Fruit fly (Drosophila melanogaster) whole organism: ENCODE results near the gene eIF2Bepsilon.

Source experiments
- CG8478 ChIP-seq: fragments of >200 bp; optimal IDR thresholded peaks from 2 replicates; lab custom pipeline; 2018; ENCODE audit warnings: inconsistent platforms
- Dll ChIP-seq: fragments of >200 bp; optimal IDR thresholded peaks from 2 replicates; lab custom pipeline; 2017
- EcR ChIP-seq, 2 experiments: fragments of >200 bp; optimal IDR thresholded peaks; 2 replicates each; lab custom pipeline; 2017; ENCODE audit warnings: missing biosample characterization in 2 of 2, missing genetic modification characterization in 2 of 2, missing genetic modification reagents in 2 of 2
- pan ChIP-seq: fragments of >200 bp; optimal IDR thresholded peaks from 2 replicates; lab custom pipeline; 2017
- psq ChIP-seq: fragments of >200 bp; optimal IDR thresholded peaks from 2 replicates; lab custom pipeline; 2017
- usp ChIP-seq: fragments of >200 bp; optimal IDR thresholded peaks from 2 replicates; lab custom pipeline; 2017; ENCODE audit warnings: missing biosample characterization, missing genetic modification characterization, mixed read lengths

The eIF2Bepsilon gene

DNA sequence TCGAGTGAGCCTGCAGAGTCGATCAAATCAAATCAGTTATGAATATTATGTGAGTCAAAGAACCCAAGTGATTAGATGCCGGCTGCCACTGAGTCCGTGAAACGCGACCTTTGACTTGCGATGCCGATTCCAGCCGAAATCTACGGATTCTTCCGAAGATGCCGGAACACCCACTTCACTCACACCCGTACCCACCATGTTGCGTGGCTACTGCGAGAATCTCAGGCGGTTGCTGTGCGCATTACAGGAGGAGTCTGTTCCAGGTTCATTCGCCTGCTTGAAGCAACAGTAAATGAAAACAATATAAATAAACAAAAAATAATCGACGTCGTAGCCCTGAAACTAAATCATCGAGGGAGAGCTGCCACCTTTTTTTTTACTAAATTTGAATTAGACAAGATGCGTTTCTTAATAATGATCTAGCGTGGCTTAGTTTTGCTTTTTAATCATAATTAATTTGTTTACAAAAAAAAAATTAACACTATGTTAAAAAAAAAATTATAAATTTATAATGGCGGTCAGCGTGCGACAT is 21.0 kb downstream of the eIF2Bepsilon start, which contains the start of gene Ldaf1:
Gene Ldaf1, minus strand, starts transcription at position 307 of the 532 bp plus-strand sequence.
- TF ChIP-seq pan (lab: Kevin White, UChicago) = no peak
- no peak for TF ChIP-seq EcR (GFP tag; optimal IDR thresholded peaks at IDR 0.05; lab: Kevin White, UChicago)
- TF ChIP-seq usp (GFP tag; lab: Kevin White, UChicago) = no peak
- TF ChIP-seq psq (lab: Kevin White, UChicago) = no peak
- TF ChIP-seq CG8478 (lab: Kevin White, UChicago) = no peak
- no peak for TF ChIP-seq Dll

DNA sequence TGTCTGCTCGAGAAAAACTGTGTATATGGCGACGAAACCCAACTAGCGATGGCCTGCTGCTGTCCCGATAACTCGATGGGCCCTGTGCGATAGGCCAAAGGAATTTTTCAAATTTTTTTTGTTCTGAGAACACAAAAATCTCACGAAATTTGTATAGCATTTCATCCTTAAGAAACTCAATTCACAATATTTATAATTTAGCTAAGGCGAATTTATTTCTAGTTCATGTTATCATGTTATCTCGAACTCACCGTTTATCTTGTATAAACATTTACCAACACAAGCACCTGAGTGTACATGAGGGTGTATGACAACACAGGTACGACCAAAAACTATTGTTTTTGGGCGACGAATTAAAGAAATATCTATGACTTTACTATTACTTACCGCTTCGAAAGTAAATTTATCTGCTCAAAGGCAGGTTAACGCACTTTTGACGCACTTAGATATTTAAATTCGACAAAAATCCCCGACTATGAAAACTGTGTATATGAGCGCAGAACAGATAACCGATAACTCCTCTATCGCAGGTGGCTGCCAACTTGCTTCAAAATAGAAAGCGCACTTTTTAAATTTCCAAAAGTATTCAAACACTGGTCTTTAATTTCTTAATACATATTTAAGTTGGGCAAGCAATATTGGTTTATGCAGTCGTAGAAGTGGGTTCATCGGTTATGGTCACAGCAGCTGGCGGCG is 22.4 kb downstream of the eIF2Bepsilon start, which contains the start of gene arm:
Gene arm, minus strand, starts transcription at position 524 of the 696 bp plus-strand sequence.
- no peak for TF ChIP-seq EcR (GFP tag; optimal IDR thresholded peaks at IDR 0.05; lab: Kevin White, UChicago)
- no peak for TF ChIP-seq usp (GFP tag; lab: Kevin White, UChicago)
- TF ChIP-seq psq (lab: Kevin White, UChicago) = no peak
- TF ChIP-seq CG8478 (lab: Kevin White, UChicago) = no peak
- no peak for TF ChIP-seq pan (lab: Kevin White, UChicago)
- no peak for TF ChIP-seq Dll

DNA sequence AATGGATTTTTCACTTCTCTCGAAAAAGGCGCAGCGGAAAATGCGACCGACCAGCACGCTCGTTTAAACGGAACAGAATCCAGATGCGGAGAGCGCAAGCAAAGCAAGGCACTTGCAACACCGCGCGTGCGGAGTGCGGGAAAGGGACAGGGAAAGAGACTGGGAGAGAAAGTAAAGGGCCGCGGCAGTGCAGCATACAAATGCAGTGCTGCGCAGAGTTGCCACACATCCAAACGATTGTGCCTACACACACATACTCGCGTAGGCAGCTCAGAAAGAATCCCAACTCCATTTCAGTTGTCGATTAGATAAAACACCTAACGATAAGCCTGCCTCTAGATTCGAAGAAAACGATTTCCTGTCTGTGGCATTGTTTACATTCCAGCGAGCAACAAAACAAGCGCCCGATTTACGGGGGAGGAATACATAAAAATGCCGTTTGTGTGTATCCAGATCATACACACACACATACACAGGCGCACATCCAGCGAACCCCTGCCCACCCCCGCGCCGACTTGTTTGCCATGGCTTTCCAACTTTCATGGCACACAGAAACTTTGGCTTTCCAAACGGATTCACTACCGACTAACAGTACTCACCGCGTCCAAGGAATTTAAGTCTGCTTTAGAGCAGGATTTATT is 23.1 kb downstream of the eIF2Bepsilon start:
- TF ChIP-seq psq (lab: Kevin White, UChicago) (no peak), Dll (peak; percentile 34), EcR (GFP tag; optimal IDR thresholded peaks at IDR 0.05; lab: Kevin White, UChicago) (no peak), pan (lab: Kevin White, UChicago) (no peak)

DNA sequence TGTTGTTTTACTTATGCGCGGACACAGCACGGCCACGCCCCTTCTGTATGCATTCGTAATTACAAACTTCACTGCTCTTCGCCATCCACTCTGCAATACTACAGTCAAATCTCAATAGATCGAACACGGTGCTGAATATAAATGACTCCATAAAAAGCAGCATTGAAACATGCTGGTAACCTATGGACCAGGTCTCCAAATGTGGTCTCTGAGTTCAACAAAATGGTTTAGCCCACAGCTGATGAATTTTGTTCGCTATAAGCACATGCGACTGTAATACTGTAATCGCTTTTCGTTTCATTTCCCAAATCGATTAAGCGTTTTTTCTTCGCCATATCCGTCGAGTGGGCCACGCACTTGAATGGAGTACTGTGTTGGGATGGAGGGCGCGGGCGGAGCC is 25.3 kb downstream of the eIF2Bepsilon start:
- TF ChIP-seq psq (lab: Kevin White, UChicago) = no peak
- TF ChIP-seq pan (lab: Kevin White, UChicago) = no peak
- no peak for TF ChIP-seq CG8478 (lab: Kevin White, UChicago)
- no peak for TF ChIP-seq Dll
- no peak for TF ChIP-seq EcR (GFP tag; optimal IDR thresholded peaks at IDR 0.05; lab: Kevin White, UChicago)
- no peak for TF ChIP-seq usp (GFP tag; lab: Kevin White, UChicago)

DNA sequence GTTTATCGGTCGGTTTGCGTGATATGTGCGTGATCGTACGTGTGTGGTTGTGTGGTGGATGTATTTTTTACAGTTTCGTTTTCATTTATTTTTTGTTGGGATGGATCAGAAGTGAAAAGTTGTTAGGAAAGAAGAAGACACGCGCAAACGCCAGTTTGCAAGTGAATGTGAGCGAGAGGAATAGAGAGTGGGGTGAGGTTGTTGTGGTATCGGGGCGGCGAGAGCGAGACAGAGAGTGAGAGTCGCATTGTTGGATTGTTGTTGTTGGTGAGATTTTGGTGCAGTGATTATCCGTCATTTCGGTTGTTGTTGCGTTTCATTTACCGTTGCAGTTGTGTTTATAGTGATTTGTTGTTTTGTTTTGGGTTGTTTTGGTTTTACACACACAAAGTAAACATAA is 29.1 kb downstream of the eIF2Bepsilon start:
- TF ChIP-seq EcR (GFP tag; optimal IDR thresholded peaks at IDR 0.05; lab: Kevin White, UChicago) = no peak
- no peak for TF ChIP-seq psq (lab: Kevin White, UChicago)
- no peak for TF ChIP-seq usp (GFP tag; lab: Kevin White, UChicago)
- no peak for TF ChIP-seq CG8478 (lab: Kevin White, UChicago)
- TF ChIP-seq Dll = no peak
- TF ChIP-seq pan (lab: Kevin White, UChicago) = no peak

DNA sequence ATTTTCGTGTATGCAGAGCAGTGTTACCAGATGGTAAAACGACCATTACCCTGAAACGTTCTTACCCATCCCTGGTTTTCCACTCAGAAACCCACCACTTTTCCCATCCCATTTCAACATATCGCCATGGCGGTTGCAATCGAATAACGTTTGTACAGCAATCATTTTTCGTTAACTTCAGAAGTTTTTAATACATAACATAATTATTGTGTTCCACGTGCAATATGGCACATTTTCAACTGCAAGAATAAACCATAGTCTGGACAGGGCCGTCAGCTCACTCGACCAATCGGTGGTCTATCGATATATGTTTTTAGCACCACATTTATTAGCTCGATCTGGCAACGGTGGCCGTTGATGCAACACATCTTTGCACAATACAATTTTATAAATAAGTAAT is 32.7 kb downstream of the eIF2Bepsilon start, which contains the start of the genes trr and mRpL16:
Gene trr, minus strand, starts transcription at position 25 of the 400 bp plus-strand sequence.
Gene mRpL16, plus strand, starts transcription at position 331 of the 400 bp plus-strand sequence.
- no peak for TF ChIP-seq usp (GFP tag; lab: Kevin White, UChicago)
- no peak for TF ChIP-seq pan (lab: Kevin White, UChicago)

DNA sequence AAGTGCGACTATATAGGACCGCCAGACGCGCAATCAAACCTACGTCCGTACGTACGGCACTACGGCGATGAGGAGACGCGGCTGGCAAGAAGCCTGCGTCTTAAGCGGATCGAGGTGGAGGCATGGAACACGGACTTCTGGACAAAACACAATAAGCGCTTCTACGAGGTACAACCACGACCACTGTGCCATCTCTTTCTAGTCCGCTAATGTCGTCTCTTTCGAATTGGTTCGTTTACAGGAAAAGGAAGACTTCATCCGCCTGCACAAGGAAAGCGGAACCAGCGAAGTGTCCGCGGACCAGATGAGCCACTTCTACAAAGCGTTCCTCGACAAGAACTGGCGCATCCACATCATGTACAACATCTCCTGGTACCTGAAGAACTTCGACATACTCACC is 41.9 kb downstream of the eIF2Bepsilon start:
- TF ChIP-seq pan (lab: Kevin White, UChicago) (no peak), psq (lab: Kevin White, UChicago) (no peak), Dll (no peak), usp (GFP tag; lab: Kevin White, UChicago) (no peak), CG8478 (lab: Kevin White, UChicago) (no peak)

DNA sequence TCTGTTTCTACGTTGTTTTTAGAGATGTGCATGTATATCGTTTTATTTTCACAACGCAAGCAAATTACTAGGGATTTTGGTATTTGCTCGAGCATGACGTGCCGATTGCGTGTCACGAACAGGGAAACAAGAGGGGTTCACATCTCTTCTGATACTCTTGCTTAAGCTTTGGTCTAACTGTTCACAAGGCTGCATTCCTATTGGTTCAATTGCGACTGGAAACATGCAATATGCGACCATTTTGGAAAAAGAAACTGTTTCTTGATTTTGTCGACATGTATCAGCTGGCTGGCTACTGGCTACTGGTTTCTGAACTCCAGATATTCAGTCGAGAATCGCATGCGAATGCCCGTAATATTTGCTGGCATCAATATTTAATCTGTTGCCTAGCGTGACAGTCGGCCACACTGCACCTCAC is 42.5 kb downstream of the eIF2Bepsilon start, which contains the start of gene Coa8:
Gene Coa8, plus strand, starts transcription at position 144 of the 418 bp plus-strand sequence.
- TF ChIP-seq psq (lab: Kevin White, UChicago) = no peak
- no peak for TF ChIP-seq Dll
- no peak for TF ChIP-seq pan (lab: Kevin White, UChicago)
- TF ChIP-seq EcR (GFP tag; optimal IDR thresholded peaks at IDR 0.05; lab: Kevin White, UChicago) = no peak
- TF ChIP-seq CG8478 (lab: Kevin White, UChicago) = no peak
- no peak for TF ChIP-seq usp (GFP tag; lab: Kevin White, UChicago)

DNA sequence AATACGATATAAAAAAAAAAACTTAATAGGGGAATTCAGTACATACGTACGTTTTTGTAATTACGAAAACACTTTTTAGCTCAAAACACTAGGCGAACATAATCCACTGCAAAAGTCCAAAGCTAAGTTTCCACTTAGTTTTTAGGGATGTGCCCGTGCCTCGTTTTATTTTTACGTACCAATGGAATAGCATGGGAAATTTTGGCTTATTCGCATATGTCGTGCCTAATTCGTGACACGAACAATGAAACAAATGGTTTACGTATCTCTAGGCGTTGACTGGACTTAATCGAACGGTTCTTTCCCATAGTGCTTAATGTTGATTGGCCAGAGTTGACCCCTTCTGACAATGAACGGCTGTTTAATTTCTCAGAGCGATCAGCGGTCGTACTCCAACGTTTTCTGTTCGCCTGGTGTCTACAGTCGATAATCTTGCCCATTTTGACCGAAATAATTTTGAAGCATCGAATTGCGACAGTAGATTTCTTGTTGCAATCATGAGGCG is 43.0 kb downstream of the eIF2Bepsilon start, which contains the start of gene CG14818:
Gene CG14818, minus strand, starts transcription at position 169 of the 505 bp plus-strand sequence.
- TF ChIP-seq usp (GFP tag; lab: Kevin White, UChicago) (no peak), psq (lab: Kevin White, UChicago) (no peak), Dll (no peak), pan (lab: Kevin White, UChicago) (no peak), CG8478 (lab: Kevin White, UChicago) (no peak), EcR (GFP tag; optimal IDR thresholded peaks at IDR 0.05; lab: Kevin White, UChicago) (no peak)

DNA sequence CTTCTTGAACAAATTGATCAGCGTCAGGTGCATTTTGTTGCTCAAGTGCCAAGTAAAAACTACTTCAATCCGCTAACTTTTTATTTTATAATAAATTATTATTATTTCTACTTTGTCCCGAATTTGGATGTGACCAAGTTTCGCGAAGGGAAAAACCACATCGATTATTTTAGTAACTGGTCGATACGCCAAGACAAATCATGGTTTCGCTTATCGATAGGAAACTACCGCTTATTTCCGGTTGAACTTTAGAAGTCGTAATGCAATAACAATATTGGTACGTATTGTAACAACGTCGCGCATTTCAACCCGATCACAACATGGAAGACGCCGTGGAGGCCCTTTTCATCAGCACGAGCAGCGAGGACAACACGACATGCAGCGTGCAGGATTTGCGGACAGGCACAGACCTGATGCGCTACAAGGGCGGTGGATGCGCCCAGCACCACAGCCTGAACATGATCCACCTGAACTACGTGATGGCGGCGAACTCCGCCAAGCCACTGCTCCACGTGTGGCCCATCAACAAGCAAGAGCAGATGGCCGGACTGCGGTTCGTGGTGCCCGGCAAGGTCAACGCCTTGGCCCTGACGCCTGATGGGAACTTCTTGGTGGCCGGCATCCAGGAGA is 45.5 kb downstream of the eIF2Bepsilon start, which contains the start of the genes CG14817 and CG14805:
Gene CG14817, minus strand, starts transcription at position 164 of the 630 bp plus-strand sequence.
Gene CG14805, plus strand, starts transcription at position 211 of the 630 bp plus-strand sequence.
- TF ChIP-seq pan (lab: Kevin White, UChicago) (no peak), CG8478 (lab: Kevin White, UChicago) (no peak), psq (lab: Kevin White, UChicago) (no peak), EcR (GFP tag; optimal IDR thresholded peaks at IDR 0.05; lab: Kevin White, UChicago) (no peak), Dll (no peak), usp (GFP tag; lab: Kevin White, UChicago) (no peak)
